Fruit fly (Drosophila melanogaster): Measurements from ENCODE around the gene CG15695.
A peak's percentile ranks its signal among the peaks of the same experiment; 100 is the strongest.

The CG15695 gene

DNA sequence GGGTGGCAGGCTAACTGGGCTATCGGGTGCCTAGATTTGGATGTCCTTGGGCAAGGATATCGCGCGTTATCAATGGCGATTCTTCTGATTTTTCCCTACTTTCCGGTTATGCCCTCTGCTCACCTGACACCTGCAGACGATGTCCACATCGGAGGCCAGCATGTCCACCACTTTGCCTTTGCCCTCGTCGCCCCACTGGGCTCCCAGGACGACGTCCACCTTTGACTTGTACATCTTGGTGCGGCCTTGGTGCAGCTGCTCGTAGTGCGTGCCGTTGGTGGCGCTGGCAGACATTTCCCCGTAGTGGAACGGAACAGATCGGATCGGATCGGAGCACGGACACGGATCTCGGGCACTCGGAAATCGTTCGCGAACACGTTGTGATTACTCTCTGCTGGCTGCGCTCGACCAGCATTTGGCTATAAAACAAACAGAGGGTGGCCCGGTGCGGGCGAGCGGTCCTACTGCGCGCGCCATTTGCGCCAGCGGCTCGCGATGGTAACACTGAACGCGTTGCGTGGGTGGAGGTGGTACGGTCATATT is 11.7 kb upstream of the CG15695 start, which contains the start of gene Adss (continued):
- TF ChIP-seq CG10209 (GFP tag; optimal IDR thresholded peaks at IDR 0.05) (no peak), CG4282 (GFP tag; optimal IDR thresholded peaks at IDR 0.05) (no peak), inv (GFP tag; IDR thresholded peaks at IDR 0.05; ENCODE audit: partially characterized antibody) (peak; percentile 11; the same call in 1 of the 2 replicates), insv (GFP tag; optimal IDR thresholded peaks at IDR 0.05) (peak in 1 of 2 experiments; percentile 6), tup (GFP tag; optimal IDR thresholded peaks at IDR 0.05) (peak; percentile 5), p53 (GFP tag; optimal IDR thresholded peaks at IDR 0.05) (no peak), grn (GFP tag; optimal IDR thresholded peaks at IDR 0.05) (peak; percentile 93), btn (GFP tag; optimal IDR thresholded peaks at IDR 0.05) (no peak), CG9609 (GFP tag; optimal IDR thresholded peaks at IDR 0.05) (no peak), hb (GFP tag; IDR thresholded peaks at IDR 0.05; ENCODE audit: partially characterized antibody) (no peak), HmgZ (tag; optimal IDR thresholded peaks at IDR 0.05) (peak; percentile 33), CG2120 (GFP tag; optimal IDR thresholded peaks at IDR 0.05) (no peak), CG3163 (GFP tag; optimal IDR thresholded peaks at IDR 0.05) (peak; percentile 37), CG16813 (GFP tag; IDR thresholded peaks at IDR 0.05; ENCODE audit: partially characterized antibody) (no peak), CG7372 (GFP tag; IDR thresholded peaks at IDR 0.05) (0 out of 2 replicates have a peak, but pooled peaks have one; percentile 35), cato (GFP tag; optimal IDR thresholded peaks at IDR 0.05; ENCODE audit: borderline replicate concordance) (no peak), CG2889 (GFP tag; IDR thresholded peaks at IDR 0.05) (0 out of 3 replicates have a peak, but pooled peaks have one; percentile 40), Atf-2 (GFP tag; optimal IDR thresholded peaks at IDR 0.05) (no peak), GATAe (GFP tag; conservative IDR thresholded peaks at IDR 0.05) (no peak), kni (GFP tag; optimal IDR thresholded peaks at IDR 0.05) (peak; percentile 77), her (GFP tag; optimal IDR thresholded peaks at IDR 0.05) (peak; percentile 59), gce (GFP tag; IDR thresholded peaks at IDR 0.05) (no peak), CG11398 (GFP tag; optimal IDR thresholded peaks at IDR 0.05) (peak; percentile 47), CG13624 (GFP tag; optimal IDR thresholded peaks at IDR 0.05) (peak; percentile 35), gro (GFP tag; optimal IDR thresholded peaks at IDR 0.05) (peak; percentile 51), Taf1 (GFP tag; IDR thresholded peaks at IDR 0.05) (no peak), CG11093 (GFP tag; IDR thresholded peaks at IDR 0.05) (no peak), CG30403 (GFP tag; optimal IDR thresholded peaks at IDR 0.05) (no peak), Antp (GFP tag; optimal IDR thresholded peaks at IDR 0.05) (peak; percentile 36), tx (GFP tag; optimal IDR thresholded peaks at IDR 0.05) (no peak), CG31441 (GFP tag; IDR thresholded peaks at IDR 0.05) (0 out of 2 replicates have a peak, but pooled peaks have one; percentile 14), C15 (GFP tag; IDR thresholded peaks at IDR 0.05) (no peak), CG1647 (GFP tag; optimal IDR thresholded peaks at IDR 0.05) (peak; percentile 32), MBD-R2 (GFP tag; IDR thresholded peaks at IDR 0.05) (peak; percentile 70), CG2116 (GFP tag; optimal IDR thresholded peaks at IDR 0.05) (no peak), CG12659 (GFP tag; optimal IDR thresholded peaks at IDR 0.05) (peak; percentile 75), E2f1 (GFP tag; IDR thresholded peaks at IDR 0.05) (peak; percentile 22; the same call in 1 of the 2 replicates), CG10979 (tag; optimal IDR thresholded peaks at IDR 0.05) (no peak), CG4404 (GFP tag; IDR thresholded peaks at IDR 0.05) (no peak), vfl (GFP tag; optimal IDR thresholded peaks at IDR 0.05) (no peak), CG9727 (GFP tag; optimal IDR thresholded peaks at IDR 0.05) (peak; percentile 33), Xrp1 (GFP tag; IDR thresholded peaks at IDR 0.05) (no peak), Ada2b (GFP tag; IDR thresholded peaks at IDR 0.05) (no peak), CG13424 (tag; optimal IDR thresholded peaks at IDR 0.05) (no peak), CG14710 (tag; optimal IDR thresholded peaks at IDR 0.05) (peak; percentile 21), az2 (GFP tag; optimal IDR thresholded peaks at IDR 0.05) (no peak), Poxn (GFP tag; IDR thresholded peaks at IDR 0.05) (no peak), YL-1 (GFP tag; optimal IDR thresholded peaks at IDR 0.05) (no peak), CG12155 (GFP tag; optimal IDR thresholded peaks at IDR 0.05) (peak; percentile 7), Gsc (GFP tag; IDR thresholded peaks at IDR 0.05) (no peak), E2f2 (GFP tag; IDR thresholded peaks at IDR 0.05) (no peak; the same call in 1 of the 2 replicates)
